Worm (Caenorhabditis elegans) whole organism, L1 larva: ENCODE measurements around the gene txt-10.

ENCODE experiments used
- C34B4.2 ChIP-seq: sonication (generic microtip); optimal IDR thresholded peaks from 2 replicates; lab custom pipeline; 2017; ENCODE audit warnings: mild to moderate bottlenecking, missing genetic modification characterization, missing compliant biosample characterization
- F16B12.6 ChIP-seq: fragments of 150-350 bp; optimal IDR thresholded peaks from 2 replicates; lab custom pipeline; 2014; ENCODE audit warnings: missing biosample characterization, missing genetic modification characterization
- Y116A8C.19 ChIP-seq: sonication (generic microtip); optimal IDR thresholded peaks from 2 replicates; lab custom pipeline; 2016; ENCODE audit warnings: missing compliant biosample characterization, missing genetic modification characterization, borderline replicate concordance
- aly-2 ChIP-seq: fragments of 150-350 bp; optimal IDR thresholded peaks from 2 replicates; lab custom pipeline; 2014; ENCODE audit warnings: missing biosample characterization, missing genetic modification characterization
- ama-1 ChIP-seq: fragments of 150-350 bp; optimal IDR thresholded peaks from 2 replicates; lab custom pipeline; 2014
- ceh-63 ChIP-seq: fragments of 200-800 bp; sonication (Bioruptor generic); optimal IDR thresholded peaks from 2 replicates; lab custom pipeline; 2018; ENCODE audit warnings: mild to moderate bottlenecking, missing genetic modification characterization, missing compliant biosample characterization
- ceh-88 ChIP-seq: fragments of 200-800 bp; sonication (Bioruptor generic); IDR thresholded peaks from 2 replicates; pipeline ENCODE4 v1.3.6; 2022; ENCODE audit warnings: missing genetic modification characterization, missing compliant biosample characterization
- ces-1 ChIP-seq: fragments of 150-350 bp; optimal IDR thresholded peaks from 2 replicates; lab custom pipeline; 2014; ENCODE audit warnings: missing biosample characterization, missing genetic modification reagents, missing genetic modification characterization
- efl-3 ChIP-seq: fragments of 200-800 bp; sonication (Bioruptor generic); optimal IDR thresholded peaks from 2 replicates; lab custom pipeline; 2018; ENCODE audit warnings: mild to moderate bottlenecking, missing genetic modification characterization, missing compliant biosample characterization
- egl-13 ChIP-seq: sonication (generic microtip); optimal IDR thresholded peaks from 2 replicates; lab custom pipeline; 2016; ENCODE audit warnings: missing genotype, missing genetic modification reagents, missing genetic modification characterization, missing compliant biosample characterization
- egl-27 ChIP-seq, 2 experiments: fragments of 150-350 bp in 1 of 2; sonication (generic microtip); optimal IDR thresholded peaks; 3 replicates each; lab custom pipeline; 2017 to 2018; ENCODE audit warnings: missing biosample characterization in 2 of 2, missing genetic modification characterization in 2 of 2, missing genetic modification reagents in 2 of 2
- elt-2 ChIP-seq: sonication (generic microtip); optimal IDR thresholded peaks from 2 replicates; lab custom pipeline; 2016; ENCODE audit warnings: missing genetic modification characterization, mild to moderate bottlenecking, inconsistent platforms, missing compliant biosample characterization, missing genetic modification reagents
- elt-3 ChIP-seq, 6 experiments: fragments of 150-350 bp in 1 of 6; sonication (generic microtip); optimal IDR thresholded peaks; 2 replicates each; lab custom pipeline; 2017 to 2018; ENCODE audit warnings: missing biosample characterization in 6 of 6, missing genetic modification characterization in 6 of 6, inconsistent platforms in 1 of 6
- ets-5 ChIP-seq: fragments of 200-800 bp; sonication (Bioruptor generic); IDR thresholded peaks from 2 replicates; pipeline ENCODE4 v1.3.6; 2022; ENCODE audit warnings: missing genetic modification characterization, missing compliant biosample characterization
- grh-1 ChIP-seq: fragments of 200-800 bp; sonication (Bioruptor generic); IDR thresholded peaks from 2 replicates; pipeline ENCODE4 v1.3.6; 2022; ENCODE audit warnings: missing genetic modification reagents, missing genetic modification characterization, missing compliant biosample characterization
- hlh-4 ChIP-seq: sonication (generic microtip); optimal IDR thresholded peaks from 2 replicates; lab custom pipeline; 2016; ENCODE audit warnings: mild to moderate bottlenecking, missing genetic modification characterization, missing compliant biosample characterization
- irx-1 ChIP-seq: sonication (generic microtip); optimal IDR thresholded peaks from 2 replicates; lab custom pipeline; 2016; ENCODE audit warnings: missing genetic modification characterization, missing compliant biosample characterization
- isw-1 ChIP-seq: fragments of 200-800 bp; sonication (Bioruptor generic); IDR thresholded peaks from 2 replicates; pipeline ENCODE4 v1.3.6; 2022; ENCODE audit warnings: missing genetic modification characterization, missing compliant biosample characterization
- jun-1 ChIP-seq: fragments of 150-350 bp; optimal IDR thresholded peaks from 2 replicates; lab custom pipeline; 2014; ENCODE audit warnings: missing biosample characterization, missing genetic modification reagents, missing genetic modification characterization
- lin-13 ChIP-seq: fragments of 150-350 bp; optimal IDR thresholded peaks from 2 replicates; lab custom pipeline; 2014; ENCODE audit warnings: missing biosample characterization, missing genetic modification reagents, missing genetic modification characterization
- lin-15B ChIP-seq: fragments of 150-350 bp; sonication (generic microtip); optimal IDR thresholded peaks from 3 replicates; lab custom pipeline; 2014; ENCODE audit warnings: missing biosample characterization, missing genetic modification characterization
- lin-35 ChIP-seq, 2 experiments: fragments of 150-350 bp; optimal IDR thresholded peaks; 2 replicates each; lab custom pipeline; 2014; ENCODE audit warnings: missing biosample characterization in 2 of 2, missing genetic modification characterization in 2 of 2, missing genetic modification reagents in 2 of 2
- lin-39 ChIP-seq: fragments of 150-350 bp; optimal IDR thresholded peaks from 2 replicates; lab custom pipeline; 2014; ENCODE audit warnings: missing biosample characterization, missing genetic modification reagents, missing genetic modification characterization
- lsy-2 ChIP-seq, 2 experiments: fragments of 150-350 bp; optimal IDR thresholded peaks; 2 replicates each; lab custom pipeline; 2014; ENCODE audit warnings: missing biosample characterization in 2 of 2, missing genetic modification characterization in 2 of 2
- mab-9 ChIP-seq: fragments of 200-800 bp; sonication (Bioruptor generic); IDR thresholded peaks from 2 replicates; pipeline ENCODE4 v1.3.6; 2022; ENCODE audit warnings: missing genetic modification reagents, missing genetic modification characterization, missing compliant biosample characterization
- mdl-1 ChIP-seq, 2 experiments: fragments of 150-350 bp; optimal IDR thresholded peaks; 2 replicates each; lab custom pipeline; 2014 to 2017; ENCODE audit warnings: missing biosample characterization in 2 of 2, missing genetic modification characterization in 2 of 2, inconsistent platforms in 1 of 2
- mep-1 ChIP-seq: fragments of 150-350 bp; optimal IDR thresholded peaks from 2 replicates; lab custom pipeline; 2014; ENCODE audit warnings: missing biosample characterization, missing genetic modification characterization
- nhr-19 ChIP-seq: fragments of 200-800 bp; sonication (Bioruptor generic); conservative IDR thresholded peaks from 2 replicates; pipeline ENCODE4 v1.3.6; 2022; ENCODE audit warnings: missing genetic modification characterization, missing compliant biosample characterization
- nhr-237 ChIP-seq: fragments of 150-350 bp; optimal IDR thresholded peaks from 2 replicates; lab custom pipeline; 2014; ENCODE audit warnings: missing biosample characterization, missing genetic modification characterization
- nhr-71 ChIP-seq: sonication (generic microtip); optimal IDR thresholded peaks from 2 replicates; lab custom pipeline; 2016; ENCODE audit warnings: mild to moderate bottlenecking, missing genetic modification characterization, moderate library complexity, missing compliant biosample characterization
- nhr-84 ChIP-seq: sonication (generic microtip); optimal IDR thresholded peaks from 2 replicates; lab custom pipeline; 2017; ENCODE audit warnings: missing biosample characterization, missing genetic modification characterization
- pax-3 ChIP-seq: fragments of 200-800 bp; sonication (Bioruptor generic); optimal IDR thresholded peaks from 2 replicates; lab custom pipeline; 2018; ENCODE audit warnings: mild to moderate bottlenecking, missing genetic modification characterization, moderate library complexity, missing compliant biosample characterization
- pqm-1 ChIP-seq: sonication (generic microtip); optimal IDR thresholded peaks from 3 replicates; lab custom pipeline; 2017; ENCODE audit warnings: missing biosample characterization, missing genetic modification characterization
- rnt-1 ChIP-seq: sonication (generic microtip); optimal IDR thresholded peaks from 2 replicates; lab custom pipeline; 2016; ENCODE audit warnings: mild to moderate bottlenecking, missing genetic modification characterization, moderate library complexity, missing compliant biosample characterization
- skn-1 ChIP-seq: fragments of 150-350 bp; optimal IDR thresholded peaks from 2 replicates; lab custom pipeline; 2014; ENCODE audit warnings: missing biosample characterization, missing genetic modification characterization
- sptf-1 ChIP-seq: fragments of 150-350 bp; optimal IDR thresholded peaks from 2 replicates; lab custom pipeline; 2014; ENCODE audit warnings: missing biosample characterization, missing genetic modification characterization
- tbx-2 ChIP-seq: sonication (generic microtip); optimal IDR thresholded peaks from 2 replicates; lab custom pipeline; 2016; ENCODE audit warnings: missing genetic modification characterization, missing compliant biosample characterization
- tlp-1 ChIP-seq: fragments of 150-350 bp; optimal IDR thresholded peaks from 2 replicates; lab custom pipeline; 2014; ENCODE audit warnings: missing biosample characterization, missing genetic modification characterization
- unc-130 ChIP-seq: fragments of 150-350 bp; optimal IDR thresholded peaks from 2 replicates; lab custom pipeline; 2017; ENCODE audit warnings: missing biosample characterization, missing genetic modification characterization, inconsistent platforms
- unc-30 ChIP-seq: sonication (generic microtip); optimal IDR thresholded peaks from 2 replicates; lab custom pipeline; 2017; ENCODE audit warnings: missing biosample characterization, missing genetic modification characterization
- unc-86 ChIP-seq: sonication (generic microtip); optimal IDR thresholded peaks from 2 replicates; lab custom pipeline; 2016; ENCODE audit warnings: missing genetic modification characterization, missing compliant biosample characterization
- unc-98 ChIP-seq: fragments of 200-800 bp; sonication (Bioruptor generic); IDR thresholded peaks from 2 replicates; pipeline ENCODE4 v1.3.6; 2022; ENCODE audit warnings: missing genetic modification characterization, missing compliant biosample characterization
- zag-1 ChIP-seq: fragments of 150-350 bp; optimal IDR thresholded peaks from 2 replicates; lab custom pipeline; 2014; ENCODE audit warnings: missing biosample characterization, missing genetic modification characterization
- zip-4 ChIP-seq: fragments of 200-800 bp; sonication (Bioruptor generic); optimal IDR thresholded peaks from 2 replicates; lab custom pipeline; 2018; ENCODE audit warnings: mild to moderate bottlenecking, missing genetic modification characterization, moderate library complexity, missing compliant biosample characterization
- ztf-11 ChIP-seq, 2 experiments: sonication (generic microtip); optimal IDR thresholded peaks; 2 replicates each; lab custom pipeline; 2016 to 2017; ENCODE audit warnings: missing genetic modification characterization in 2 of 2, missing biosample characterization in 1 of 2, missing compliant biosample characterization in 1 of 2

txt-10 gene

DNA sequence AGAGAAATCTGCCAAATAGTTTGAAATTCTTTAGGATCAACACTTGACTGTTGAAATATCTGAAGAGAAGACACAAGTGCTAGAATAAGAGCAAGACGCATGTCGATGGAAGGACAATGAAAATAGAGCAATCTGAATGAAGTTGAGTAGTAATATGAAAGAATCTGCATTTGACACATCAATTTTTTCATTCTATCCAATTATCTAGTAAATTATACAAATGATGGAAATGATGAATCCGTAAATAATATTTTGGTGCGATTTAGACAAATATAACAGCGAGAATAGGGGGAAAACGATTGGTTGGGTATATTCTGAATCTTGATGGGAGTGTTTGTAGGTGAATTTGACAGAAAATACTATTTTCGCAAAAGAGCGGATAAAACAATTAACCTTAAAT, at the start of gene txt-10:
txt-10 (minus strand) TSS at position 101 of the 400 bp plus-strand sequence.
- TF ChIP-seq nhr-19 (GFP tag; lab: Robert Waterston, UW): no peak
- TF ChIP-seq, all 84 proteins: peak for 0

DNA sequence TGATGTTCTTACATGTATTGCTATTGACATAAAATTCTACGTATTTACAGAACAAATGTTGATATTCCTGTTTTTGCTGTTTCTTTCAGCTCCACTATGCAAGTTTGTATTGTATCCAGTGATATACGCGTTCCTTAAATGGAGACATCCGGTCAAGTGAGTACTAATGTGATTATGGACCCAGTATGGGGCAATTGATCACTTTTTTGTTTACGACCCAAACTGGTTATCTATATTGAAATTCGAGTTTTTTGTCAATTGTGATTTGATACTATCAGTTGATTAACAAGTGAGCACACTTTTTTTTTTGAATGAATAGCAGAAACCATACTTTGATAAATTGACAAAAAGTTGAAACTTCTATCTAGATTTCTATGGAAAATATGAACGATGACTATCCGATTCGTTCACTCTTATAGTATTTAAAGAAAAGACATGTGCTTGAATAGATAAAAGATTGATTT, 49.2 kb upstream of the txt-10 start, which contains the start of gene T21C9.6:
T21C9.6 (plus strand) TSS at position 51 of the 464 bp plus-strand sequence.
- TF ChIP-seq elt-2 (tag; lab: Kevin White, UChicago): peak; percentile 25
- no peak for TF ChIP-seq lin-15B (tag; lab: Kevin White, UChicago)
- TF ChIP-seq tbx-2 (tag; lab: Kevin White, UChicago): no peak
- TF ChIP-seq, all 84 proteins: peak for 1

DNA sequence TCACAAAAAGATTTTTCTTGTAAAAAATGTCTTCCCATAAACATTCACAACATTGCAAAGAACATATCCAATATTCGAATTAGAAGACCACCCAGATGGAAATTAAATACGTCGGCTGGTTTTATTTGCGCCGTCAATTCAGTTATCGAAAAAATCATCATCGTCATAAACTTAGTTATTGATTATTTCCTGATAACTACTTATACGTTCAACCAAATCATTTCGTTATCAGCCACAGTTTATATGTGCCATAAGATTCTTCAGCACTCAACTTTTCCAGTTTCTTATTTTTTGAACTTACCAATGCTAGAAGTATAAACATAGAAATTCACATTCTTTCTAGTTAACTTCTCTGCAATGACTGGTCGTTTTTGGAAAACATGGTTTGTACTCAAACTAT, 48.0 kb upstream of the txt-10 start:
- TF ChIP-seq elt-2 (tag; lab: Kevin White, UChicago) (peak; percentile 40), tlp-1 (tag; lab: Kevin White, UChicago) (peak; percentile 56), zip-4 (GFP tag; lab: Kevin White, UChicago) (no peak), lin-35 (GFP tag; optimal IDR thresholded peaks at IDR 0.05; lab: Kevin White, UChicago) (peak in 1 of 2 experiments; percentile 9)

DNA sequence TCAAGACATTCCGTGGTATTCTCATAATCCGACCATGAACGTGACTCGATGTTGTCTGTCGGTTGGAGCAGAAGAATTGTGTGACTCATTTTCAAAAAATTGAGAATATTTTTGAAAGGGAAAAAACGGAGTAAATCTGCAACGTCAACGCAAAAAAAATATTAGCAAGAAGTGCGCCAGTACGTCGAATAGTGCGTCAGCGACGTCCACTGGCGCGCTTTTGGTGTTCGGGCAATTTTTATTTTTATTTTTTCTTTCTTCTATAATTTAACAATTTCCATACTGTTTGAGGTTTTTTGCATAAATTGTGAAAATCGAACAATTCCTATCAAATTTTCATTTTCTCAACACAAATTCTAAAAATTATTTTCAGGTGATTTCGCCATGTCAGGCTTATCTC, 46.3 kb upstream of the txt-10 start, which contains the start of the genes erh-1 and lpd-9:
erh-1 (minus strand) TSS at position 204 of the 400 bp plus-strand sequence.
lpd-9 (plus strand) TSS at position 368 of the 400 bp plus-strand sequence.
- TF ChIP-seq unc-130 (tag; lab: Kevin White, UChicago) (peak; percentile 22), sptf-1 (no peak), skn-1 (peak; percentile 74), grh-1 (GFP tag; lab: Robert Waterston, UW) (peak; percentile 81), C34B4.2 (tag; lab: Kevin White, UChicago) (no peak), hlh-4 (tag; lab: Kevin White, UChicago) (no peak), Y116A8C.19 (tag; lab: Kevin White, UChicago) (no peak), zip-4 (GFP tag; lab: Kevin White, UChicago) (peak; percentile 59), ets-5 (GFP tag; lab: Robert Waterston, UW) (no peak), nhr-237 (tag; lab: Kevin White, UChicago) (no peak), pqm-1 (tag; lab: Kevin White, UChicago) (no peak), lin-39 (tag; lab: Kevin White, UChicago) (peak; percentile 70), jun-1 (tag; lab: Kevin White, UChicago) (peak; percentile 53), lin-13 (GFP tag; lab: Kevin White, UChicago) (peak; percentile 17), pax-3 (tag; lab: Kevin White, UChicago) (peak; percentile 19), tlp-1 (tag; lab: Kevin White, UChicago) (no peak), elt-3 (tag; optimal IDR thresholded peaks at IDR 0.05; lab: Kevin White, UChicago) (peak in 1 of 6 experiments; percentile 34), nhr-84 (no peak), isw-1 (GFP tag; lab: Robert Waterston, UW) (peak; percentile 72), mep-1 (tag; lab: Kevin White, UChicago) (peak; percentile 90), unc-30 (tag; lab: Kevin White, UChicago) (no peak), lin-15B (tag; lab: Kevin White, UChicago) (peak; percentile 52), aly-2 (peak; percentile 29), unc-86 (peak; percentile 80), ces-1 (GFP tag; lab: Kevin White, UChicago) (no peak), elt-2 (tag; lab: Kevin White, UChicago) (peak; percentile 73), nhr-19 (GFP tag; lab: Robert Waterston, UW) (peak; percentile 85), irx-1 (peak; percentile 70), ceh-88 (GFP tag; lab: Robert Waterston, UW) (peak; percentile 21; the same call in 1 of the 2 replicates), ceh-63 (GFP tag; lab: Kevin White, UChicago) (no peak), zag-1 (tag; lab: Kevin White, UChicago) (no peak), lsy-2 (tag; optimal IDR thresholded peaks at IDR 0.05; lab: Kevin White, UChicago) (peak; percentile 78 to 86), lin-35 (GFP tag; optimal IDR thresholded peaks at IDR 0.05; lab: Kevin White, UChicago) (peak; percentile 73 to 87), unc-98 (GFP tag; lab: Robert Waterston, UW) (no peak), ztf-11 (tag; optimal IDR thresholded peaks at IDR 0.05; lab: Kevin White, UChicago) (peak in 1 of 2 experiments; percentile 74), mdl-1 (tag; optimal IDR thresholded peaks at IDR 0.05; lab: Kevin White, UChicago) (peak in 1 of 2 experiments; percentile 25), nhr-71 (peak; percentile 87), egl-27 (tag; optimal IDR thresholded peaks at IDR 0.05; lab: Kevin White, UChicago) (no peak), F16B12.6 (tag; lab: Kevin White, UChicago) (peak; percentile 49), efl-3 (GFP tag; lab: Kevin White, UChicago) (no peak), mab-9 (GFP tag; lab: Robert Waterston, UW) (peak; percentile 76), rnt-1 (tag; lab: Kevin White, UChicago) (peak; percentile 89), egl-13 (tag; lab: Kevin White, UChicago) (peak; percentile 75), ama-1 (no peak)
